Worm (Caenorhabditis elegans) whole organism, late embryonic: Measurements from ENCODE around the gene W02D7.8.

Experiments
- C08G9.2 ChIP-seq: sonication (generic microtip); optimal IDR thresholded peaks from 2 replicates; lab custom pipeline; 2016; ENCODE audit warnings: mild to moderate bottlenecking, missing genetic modification characterization, moderate library complexity, missing compliant biosample characterization
- ama-1 ChIP-seq: fragments of 150-350 bp; optimal IDR thresholded peaks from 2 replicates; lab custom pipeline; 2014
- hlh-6 ChIP-seq: sonication (generic microtip); optimal IDR thresholded peaks from 2 replicates; lab custom pipeline; 2016; ENCODE audit warnings: missing genotype, missing genetic modification characterization, missing compliant biosample characterization
- nhr-11 ChIP-seq: fragments of 150-350 bp; optimal IDR thresholded peaks from 2 replicates; lab custom pipeline; 2014; ENCODE audit warnings: missing biosample characterization, missing genetic modification characterization

ce11 chrV:8280770-8281169 is 25.5 kb downstream of the W02D7.8 start, which contains the start of gene str-135:
- TF ChIP-seq hlh-6 (tag; lab: Kevin White, UChicago) (no peak), C08G9.2 (tag; lab: Kevin White, UChicago) (no peak), nhr-11 (tag; lab: Kevin White, UChicago) (no peak), ama-1 (no peak)
